Worm (Caenorhabditis elegans) whole organism, young adult: ENCODE measurements around the gene fbxc-32.

Source experiments
- B0261.1 ChIP-seq: sonication (generic microtip); optimal IDR thresholded peaks from 2 replicates; lab custom pipeline; 2016; ENCODE audit warnings: mild to moderate bottlenecking, missing genetic modification characterization, moderate library complexity, missing compliant biosample characterization
- Y53F4B.3 ChIP-seq: fragments of 200-800 bp; sonication (Bioruptor generic); IDR thresholded peaks from 2 replicates; pipeline ENCODE4 v1.3.6; 2022; ENCODE audit warnings: missing genetic modification reagents, missing genetic modification characterization, missing compliant biosample characterization
- ama-1 ChIP-seq, 3 experiments: fragments of 150-350 bp in 1 of 3; sonication (generic microtip) in 2 of 3; optimal IDR thresholded peaks; 2 replicates each; lab custom pipeline; 2014 to 2018; ENCODE audit warnings: missing biosample characterization in 2 of 3, missing genetic modification characterization in 2 of 3, missing genetic modification reagents in 2 of 3
- die-1 ChIP-seq: sonication (generic microtip); optimal IDR thresholded peaks from 2 replicates; lab custom pipeline; 2016; ENCODE audit warnings: missing genotype, mild to moderate bottlenecking, missing genetic modification characterization, missing compliant biosample characterization
- lsl-1 ChIP-seq: fragments of 200-800 bp; sonication (Bioruptor generic); optimal IDR thresholded peaks from 2 replicates; lab custom pipeline; 2018; ENCODE audit warnings: mild to moderate bottlenecking, missing genetic modification characterization, moderate library complexity, missing compliant biosample characterization
- snpc-4 ChIP-seq, 5 experiments: fragments of 150-350 bp in 1 of 5; sonication (generic microtip) in 4 of 5; optimal IDR thresholded peaks; 2 replicates each; lab custom pipeline; 2014 to 2018; ENCODE audit warnings: missing genetic modification characterization in 5 of 5, missing biosample characterization in 3 of 5, antibody characterized with exemption in 2 of 5, mild to moderate bottlenecking in 2 of 5, missing compliant biosample characterization in 2 of 5, missing genotype in 2 of 5, moderate library complexity in 2 of 5, missing genetic modification reagents in 1 of 5
- tbx-9 ChIP-seq: sonication (generic microtip); optimal IDR thresholded peaks from 2 replicates; lab custom pipeline; 2016; ENCODE audit warnings: borderline replicate concordance, missing genetic modification characterization, inconsistent platforms, missing compliant biosample characterization
- tlf-1 ChIP-seq: fragments of 200-800 bp; sonication (Bioruptor generic); optimal IDR thresholded peaks from 2 replicates; lab custom pipeline; 2018; ENCODE audit warnings: mild to moderate bottlenecking, missing genetic modification characterization, missing compliant biosample characterization

- TF ChIP-seq ama-1 (optimal IDR thresholded peaks at IDR 0.05; lab: Kevin White, UChicago) (no peak), ama-1 (GFP tag; optimal IDR thresholded peaks at IDR 0.05; lab: Kevin White, UChicago) (no peak), Y53F4B.3 (no peak), tlf-1 (no peak), die-1 (tag; lab: Kevin White, UChicago) (no peak), B0261.1 (tag; lab: Kevin White, UChicago) (no peak), snpc-4 (GFP tag; optimal IDR thresholded peaks at IDR 0.05; lab: Kevin White, UChicago) (no peak), snpc-4 (tag; optimal IDR thresholded peaks at IDR 0.05; lab: Kevin White, UChicago) (no peak), lsl-1 (no peak), tbx-9 (tag; lab: Kevin White, UChicago) (no peak)
These were observed 14.0 kb upstream of the fbxc-32 start, which contains the start of gene C32B5.13 for ce11 chrII:961961-962360.
